Worm (Caenorhabditis elegans): ENCODE measurements around the gene F46F5.5.

DNA sequence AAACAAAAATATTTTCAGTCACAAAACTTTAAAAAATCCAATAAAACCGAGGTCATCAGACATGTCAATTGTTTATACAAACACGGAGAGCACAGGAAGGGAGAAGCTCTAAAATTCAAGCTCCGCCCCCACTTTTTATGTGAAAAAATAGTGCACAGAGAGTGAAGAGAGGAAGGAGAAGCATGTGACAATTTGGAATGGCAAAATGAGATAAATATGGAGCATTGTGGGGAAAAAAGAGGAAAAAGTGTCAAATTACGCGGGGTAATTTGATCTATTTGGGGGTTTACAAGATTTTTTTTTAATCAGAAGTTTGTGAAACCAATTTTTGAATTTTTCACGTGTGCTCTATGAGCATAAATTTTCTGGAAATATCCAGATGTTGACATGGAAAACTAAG is 49.9 kb downstream of the F46F5.5 start:
- TF ChIP-seq dao-5 (tag; optimal IDR thresholded peaks at IDR 0.05) (no peak), W03F9.2 (tag; optimal IDR thresholded peaks at IDR 0.05) (no peak)

Measured in whole organism, L4/young adult.